Worm (Caenorhabditis elegans) whole organism, mixed stage, embryonic: Measurements from ENCODE around the gene H35N09.1.

Experiments
- M03D4.4 ChIP-seq: sonication (generic microtip); optimal IDR thresholded peaks from 2 replicates; lab custom pipeline; 2017; ENCODE audit warnings: mild to moderate bottlenecking, missing genetic modification characterization, missing compliant biosample characterization
- bed-3 ChIP-seq: fragments of 200-800 bp; sonication (Bioruptor generic); optimal IDR thresholded peaks from 3 replicates; lab custom pipeline; 2018; ENCODE audit warnings: mild to moderate bottlenecking, missing genetic modification characterization, moderate library complexity, missing compliant biosample characterization
- blmp-1 ChIP-seq: fragments of 150-350 bp; optimal IDR thresholded peaks from 2 replicates; lab custom pipeline; 2014; ENCODE audit warnings: missing biosample characterization, missing genetic modification characterization
- ceh-39 ChIP-seq: fragments of 150-350 bp; optimal IDR thresholded peaks from 2 replicates; lab custom pipeline; 2014; ENCODE audit warnings: missing biosample characterization, missing genetic modification characterization
- ceh-43 ChIP-seq: fragments of 200-800 bp; sonication (Bioruptor generic); optimal IDR thresholded peaks from 2 replicates; lab custom pipeline; 2018; ENCODE audit warnings: mild to moderate bottlenecking, missing genetic modification characterization, moderate library complexity, missing compliant biosample characterization
- ceh-83 ChIP-seq: fragments of 200-800 bp; sonication (Bioruptor generic); optimal IDR thresholded peaks from 2 replicates; lab custom pipeline; 2018; ENCODE audit warnings: mild to moderate bottlenecking, missing genetic modification characterization, missing compliant biosample characterization
- ces-1 ChIP-seq: fragments of 150-350 bp; optimal IDR thresholded peaks from 2 replicates; lab custom pipeline; 2014; ENCODE audit warnings: missing biosample characterization, missing genetic modification reagents, missing genetic modification characterization
- cnd-1 ChIP-seq: fragments of 200-800 bp; sonication (Bioruptor generic); optimal IDR thresholded peaks from 2 replicates; lab custom pipeline; 2018; ENCODE audit warnings: mild to moderate bottlenecking, missing genetic modification characterization, missing compliant biosample characterization
- drap-1 ChIP-seq: fragments of 200-800 bp; sonication (Bioruptor generic); optimal IDR thresholded peaks from 3 replicates; lab custom pipeline; 2018; ENCODE audit warnings: mild to moderate bottlenecking, missing genetic modification characterization, missing compliant biosample characterization
- elt-1 ChIP-seq: sonication (generic microtip); optimal IDR thresholded peaks from 2 replicates; lab custom pipeline; 2017; ENCODE audit warnings: missing genetic modification characterization, mild to moderate bottlenecking, missing compliant biosample characterization, antibody characterized with exemption, moderate library complexity, borderline replicate concordance; ENCODE audit not compliant: insufficient read depth
- flh-1 ChIP-seq: fragments of 200-800 bp; sonication (Bioruptor generic); optimal IDR thresholded peaks from 2 replicates; lab custom pipeline; 2018; ENCODE audit warnings: mild to moderate bottlenecking, missing genetic modification characterization, moderate library complexity, missing compliant biosample characterization
- hlh-1 ChIP-seq: fragments of 150-350 bp; optimal IDR thresholded peaks from 2 replicates; lab custom pipeline; 2014; ENCODE audit warnings: missing biosample characterization, missing genetic modification reagents, missing genetic modification characterization
- lin-13 ChIP-seq: fragments of 150-350 bp; optimal IDR thresholded peaks from 2 replicates; lab custom pipeline; 2014; ENCODE audit warnings: missing biosample characterization, missing genetic modification characterization
- lin-32 ChIP-seq: fragments of 200-800 bp; sonication (Bioruptor generic); optimal IDR thresholded peaks from 2 replicates; lab custom pipeline; 2018; ENCODE audit warnings: mild to moderate bottlenecking, missing genetic modification characterization, missing compliant biosample characterization
- lsy-2 ChIP-seq: fragments of 150-350 bp; optimal IDR thresholded peaks from 2 replicates; lab custom pipeline; 2014; ENCODE audit warnings: missing biosample characterization, missing genetic modification characterization
- mab-5 ChIP-seq: fragments of 150-350 bp; optimal IDR thresholded peaks from 2 replicates; lab custom pipeline; 2014; ENCODE audit warnings: missing biosample characterization, missing genetic modification characterization
- mep-1 ChIP-seq: fragments of 150-350 bp; optimal IDR thresholded peaks from 2 replicates; lab custom pipeline; 2017; ENCODE audit warnings: missing biosample characterization, missing genetic modification reagents, missing genetic modification characterization, inconsistent platforms
- mls-2 ChIP-seq: sonication (generic microtip); optimal IDR thresholded peaks from 2 replicates; lab custom pipeline; 2016; ENCODE audit warnings: mild to moderate bottlenecking, missing genetic modification characterization, moderate library complexity, missing compliant biosample characterization
- nhr-12 ChIP-seq: fragments of 150-350 bp; optimal IDR thresholded peaks from 2 replicates; lab custom pipeline; 2014; ENCODE audit warnings: missing biosample characterization, missing genetic modification characterization
- nhr-2 ChIP-seq: fragments of 150-350 bp; optimal IDR thresholded peaks from 2 replicates; lab custom pipeline; 2014; ENCODE audit warnings: missing biosample characterization, missing genetic modification characterization
- sem-2 ChIP-seq: fragments of 200-800 bp; sonication (Bioruptor generic); optimal IDR thresholded peaks from 2 replicates; lab custom pipeline; 2018; ENCODE audit warnings: mild to moderate bottlenecking, missing genetic modification characterization, missing compliant biosample characterization
- snpc-4 ChIP-seq: fragments of 150-350 bp; optimal IDR thresholded peaks from 2 replicates; lab custom pipeline; 2014; ENCODE audit warnings: missing biosample characterization, missing genetic modification characterization
- sptf-1 ChIP-seq: sonication (generic microtip); optimal IDR thresholded peaks from 2 replicates; lab custom pipeline; 2017; ENCODE audit warnings: mild to moderate bottlenecking, missing genetic modification characterization, moderate library complexity, missing compliant biosample characterization
- unc-120 ChIP-seq: sonication (generic microtip); optimal IDR thresholded peaks from 2 replicates; lab custom pipeline; 2017; ENCODE audit warnings: missing genetic modification characterization, missing compliant biosample characterization; ENCODE audit not compliant: poor library complexity, severe bottlenecking
- unc-39 ChIP-seq: fragments of 150-350 bp; optimal IDR thresholded peaks from 2 replicates; lab custom pipeline; 2014; ENCODE audit warnings: missing biosample characterization, missing genetic modification characterization
- unc-62 ChIP-seq: fragments of 150-350 bp; optimal IDR thresholded peaks from 2 replicates; lab custom pipeline; 2014; ENCODE audit warnings: missing biosample characterization, missing genetic modification reagents, missing genetic modification characterization
- zip-8 ChIP-seq: fragments of 150-350 bp; optimal IDR thresholded peaks from 2 replicates; lab custom pipeline; 2014; ENCODE audit warnings: missing biosample characterization, missing genetic modification characterization
- ztf-11 ChIP-seq: fragments of 150-350 bp; optimal IDR thresholded peaks from 2 replicates; lab custom pipeline; 2014; ENCODE audit warnings: missing biosample characterization, missing genetic modification characterization

The H35N09.1 gene

ce11 chrX:8646997-8647396 lies 41.9 kb downstream of the H35N09.1 start, which contains the start of gene F12D9.2:
F12D9.2 (minus strand) TSS chrX:8647097.
- TF ChIP-seq bed-3 (no peak), mls-2 (tag; lab: Kevin White, UChicago) (no peak), mep-1 (tag; lab: Kevin White, UChicago) (no peak)

DNA sequence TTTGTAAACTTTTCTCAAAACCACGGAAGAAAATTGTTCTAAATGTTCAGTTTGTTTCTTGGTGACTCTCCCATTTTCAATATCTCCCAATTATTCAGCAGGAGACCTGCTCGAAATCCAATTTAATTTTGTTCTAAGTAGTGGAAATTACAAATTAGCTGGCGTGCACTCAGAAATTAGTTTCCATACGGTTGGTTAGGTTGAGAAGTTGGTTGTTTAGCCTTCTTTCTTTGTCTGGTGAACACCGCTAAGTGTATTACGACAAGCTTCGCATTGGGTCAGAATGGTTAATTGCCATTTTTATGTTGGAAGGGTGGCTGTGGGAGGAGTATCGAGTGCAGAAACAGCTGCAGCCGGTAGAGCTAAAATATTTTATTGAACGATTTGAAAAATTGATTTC lies 43.4 kb downstream of the H35N09.1 start:
- no peak for TF ChIP-seq ztf-11 (tag; lab: Kevin White, UChicago)
- peak; percentile 97 for TF ChIP-seq ces-1 (GFP tag; lab: Kevin White, UChicago)

DNA sequence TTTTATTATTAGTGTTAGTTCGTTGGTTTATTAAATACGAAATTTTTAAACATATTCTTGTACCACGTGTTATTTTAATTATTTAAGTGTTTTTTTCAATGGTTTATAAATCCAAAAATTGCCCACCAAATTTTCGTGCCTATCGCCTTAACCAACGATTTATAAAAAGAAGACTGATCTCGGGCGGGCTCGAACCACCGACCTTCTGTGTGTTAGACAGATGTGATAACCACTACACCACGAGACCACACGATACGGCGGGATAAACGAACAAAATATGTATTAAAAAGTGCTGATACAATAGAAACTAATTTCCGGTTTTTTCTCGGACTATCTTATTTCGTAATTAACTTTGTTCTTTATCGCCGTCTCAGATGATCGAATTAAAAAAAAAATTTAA lies 45.4 kb downstream of the H35N09.1 start:
- no peak for TF ChIP-seq elt-1 (tag; lab: Kevin White, UChicago)
- no peak for TF ChIP-seq sptf-1 (tag; lab: Kevin White, UChicago)
- peak; percentile 61 for TF ChIP-seq ceh-83 (GFP tag; lab: Kevin White, UChicago)
- TF ChIP-seq drap-1 (GFP tag; lab: Kevin White, UChicago) = peak; percentile 8
- no peak for TF ChIP-seq unc-62 (GFP tag; lab: Kevin White, UChicago)
- TF ChIP-seq unc-120 (tag; lab: Kevin White, UChicago) = no peak
- no peak for TF ChIP-seq mls-2 (tag; lab: Kevin White, UChicago)
- TF ChIP-seq bed-3 = no peak
- no peak for TF ChIP-seq nhr-2 (tag; lab: Kevin White, UChicago)
- TF ChIP-seq lin-13 (tag; lab: Kevin White, UChicago) = no peak
- no peak for TF ChIP-seq mab-5 (tag; lab: Kevin White, UChicago)
- TF ChIP-seq cnd-1 (tag; lab: Kevin White, UChicago) = peak; percentile 42
- no peak for TF ChIP-seq flh-1 (GFP tag; lab: Kevin White, UChicago)
- peak; percentile 8 for TF ChIP-seq sem-2 (GFP tag; lab: Kevin White, UChicago)
- no peak for TF ChIP-seq M03D4.4 (tag; lab: Kevin White, UChicago)
- TF ChIP-seq zip-8 (tag; lab: Kevin White, UChicago) = no peak
- TF ChIP-seq ceh-43 = peak; percentile 15
- no peak for TF ChIP-seq ceh-39 (tag; lab: Kevin White, UChicago)
- no peak for TF ChIP-seq blmp-1 (tag; lab: Kevin White, UChicago)
- TF ChIP-seq ztf-11 (tag; lab: Kevin White, UChicago) = no peak
- TF ChIP-seq nhr-12 (tag; lab: Kevin White, UChicago) = no peak
- no peak for TF ChIP-seq lin-32 (GFP tag; lab: Kevin White, UChicago)
- no peak for TF ChIP-seq lsy-2 (tag; lab: Kevin White, UChicago)
- no peak for TF ChIP-seq snpc-4
- TF ChIP-seq hlh-1 (tag; lab: Kevin White, UChicago) = no peak
- no peak for TF ChIP-seq unc-39

DNA sequence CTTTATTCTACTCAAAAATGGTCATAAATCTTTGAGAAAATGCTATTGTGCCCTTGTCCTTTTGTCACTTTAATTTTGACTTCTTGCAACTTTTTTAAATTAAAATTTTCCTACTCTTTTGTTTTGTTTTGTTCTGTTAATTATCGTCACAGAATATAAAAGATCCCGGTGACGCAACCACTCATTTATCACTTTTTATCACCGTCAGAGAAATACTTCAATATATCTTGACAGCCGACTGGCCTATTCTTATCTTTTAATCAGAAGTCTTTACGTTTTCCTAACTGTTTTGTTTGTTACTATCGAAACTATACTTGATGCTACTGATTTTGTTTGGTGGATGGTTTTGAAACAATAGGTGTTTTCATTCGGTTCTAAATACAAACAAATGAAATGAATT lies 50.9 kb downstream of the H35N09.1 start:
- TF ChIP-seq unc-120 (tag; lab: Kevin White, UChicago) = no peak
- peak; percentile 2 for TF ChIP-seq zip-8 (tag; lab: Kevin White, UChicago)
- TF ChIP-seq, all 35 proteins: peak for 1
